Worm (Caenorhabditis elegans): ENCODE data around the gene nhr-230.

DNA sequence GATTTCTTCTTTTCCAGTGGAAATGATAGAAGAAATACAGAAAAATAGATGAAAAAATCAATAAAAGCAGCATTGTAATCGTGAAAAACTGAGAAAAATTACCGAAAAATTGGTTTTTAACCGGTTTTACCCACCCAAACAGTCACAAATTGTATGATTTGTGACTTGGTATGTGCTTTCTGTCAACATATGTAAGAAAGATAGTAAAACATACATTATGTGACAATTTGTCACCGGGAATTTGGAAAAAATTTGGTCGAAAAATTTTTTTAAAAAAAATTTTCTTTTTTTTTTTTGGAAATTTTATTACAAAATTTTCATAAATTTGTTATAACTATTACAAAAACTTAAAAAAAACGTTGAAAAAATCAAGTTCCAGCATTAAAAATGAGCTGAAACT lies 9.5 kb upstream of the nhr-230 start, which contains the start of gene cyp-33D3:
- no peak for TF ChIP-seq hlh-6 (tag; optimal IDR thresholded peaks at IDR 0.05)
- no peak for TF ChIP-seq sox-2 (GFP tag; IDR thresholded peaks at IDR 0.05)
- no peak for TF ChIP-seq nhr-232 (tag; optimal IDR thresholded peaks at IDR 0.05)
- no peak for TF ChIP-seq lin-11 (tag; optimal IDR thresholded peaks at IDR 0.05)
- TF ChIP-seq dmd-4 (tag; optimal IDR thresholded peaks at IDR 0.05; ENCODE audit: borderline replicate concordance): no peak
